Fruit fly (Drosophila melanogaster): ENCODE data around the gene Det.

The Det gene

DNA sequence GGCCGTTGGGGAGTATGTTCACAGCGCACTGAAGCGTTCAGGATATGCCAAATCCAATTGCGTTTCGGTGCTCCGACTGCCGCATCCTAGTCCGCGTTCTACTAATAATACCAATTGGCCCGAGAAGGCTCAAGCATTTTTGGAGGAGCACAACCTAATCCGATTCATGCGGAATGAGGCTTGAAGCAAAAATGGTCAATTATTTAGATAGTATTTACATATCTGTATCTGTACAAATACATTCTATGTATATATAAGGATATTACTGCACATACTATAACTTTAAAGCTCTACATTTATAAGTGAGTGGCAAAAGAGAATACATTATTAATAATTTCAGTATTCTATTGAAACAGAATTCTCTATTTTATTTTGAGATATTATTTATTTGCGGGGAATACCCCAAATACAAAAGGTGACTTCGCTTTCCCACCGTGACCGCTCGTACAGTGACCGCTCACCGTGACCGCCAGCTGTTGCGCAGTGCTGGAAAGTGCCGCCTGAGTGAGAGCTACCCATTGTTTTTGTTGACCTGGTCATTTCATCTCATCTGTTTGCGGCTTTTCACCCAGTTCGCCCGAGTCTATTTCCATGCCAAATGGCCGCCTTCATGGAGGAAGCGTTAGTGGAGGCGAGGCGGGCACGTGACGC lies 2.0 kb downstream of the Det start, which contains the start of gene CG5292 (continued):
- TF ChIP-seq sens-2 (GFP tag; IDR thresholded peaks at IDR 0.05) (no peak), D19A (tag; optimal IDR thresholded peaks at IDR 0.05) (no peak), CG33557 (GFP tag; optimal IDR thresholded peaks at IDR 0.05) (no peak), Pdp1 (GFP tag; optimal IDR thresholded peaks at IDR 0.05) (peak in 1 of 2 experiments; percentile 28), CG4820 (GFP tag; optimal IDR thresholded peaks at IDR 0.05) (peak; percentile 45), Mad (GFP tag; optimal IDR thresholded peaks at IDR 0.05) (peak; percentile 31), ac (GFP tag; optimal IDR thresholded peaks at IDR 0.05) (no peak), phol (tag; optimal IDR thresholded peaks at IDR 0.05) (peak; percentile 56), CG13287 (GFP tag; IDR thresholded peaks at IDR 0.05; ENCODE audit: partially characterized antibody) (peak; percentile 71), CG4424 (GFP tag; optimal IDR thresholded peaks at IDR 0.05) (peak; percentile 53), dm (GFP tag; optimal IDR thresholded peaks at IDR 0.05) (peak; percentile 78), Meics (GFP tag; optimal IDR thresholded peaks at IDR 0.05) (peak; percentile 58), CG8359 (GFP tag; optimal IDR thresholded peaks at IDR 0.05; ENCODE audit: borderline replicate concordance) (no peak), CG15601 (tag; optimal IDR thresholded peaks at IDR 0.05) (no peak), CG7271 (tag; optimal IDR thresholded peaks at IDR 0.05) (no peak), CG17385 (GFP tag; optimal IDR thresholded peaks at IDR 0.05) (no peak), otp (GFP tag; IDR thresholded peaks at IDR 0.05) (no peak), Sry-δ (GFP tag; optimal IDR thresholded peaks at IDR 0.05) (no peak), lmd (GFP tag; IDR thresholded peaks at IDR 0.05) (peak; percentile 42; the same call in 1 of the 2 replicates), pb (GFP tag; optimal IDR thresholded peaks at IDR 0.05) (peak; percentile 33), eyg (GFP tag; optimal IDR thresholded peaks at IDR 0.05) (peak; percentile 41), CG1024 (GFP tag; IDR thresholded peaks at IDR 0.05) (peak; percentile 42; the same call in 1 of the 2 replicates), Dad (GFP tag; optimal IDR thresholded peaks at IDR 0.05) (peak; percentile 19), CG2202 (tag; optimal IDR thresholded peaks at IDR 0.05) (no peak), CG17361 (GFP tag; IDR thresholded peaks at IDR 0.05) (no peak; the same call in 2 of the 3 replicates), CG18262 (tag; optimal IDR thresholded peaks at IDR 0.05) (no peak), sna (GFP tag; IDR thresholded peaks at IDR 0.05; ENCODE audit: partially characterized antibody) (no peak), D19B (GFP tag; optimal IDR thresholded peaks at IDR 0.05) (peak; percentile 75), Hey (tag; optimal IDR thresholded peaks at IDR 0.05) (no peak), Bteb2 (GFP tag; optimal IDR thresholded peaks at IDR 0.05) (no peak), CG5180 (GFP tag; optimal IDR thresholded peaks at IDR 0.05) (no peak), CG2875 (GFP tag; optimal IDR thresholded peaks at IDR 0.05) (peak; percentile 45), CG8388 (GFP tag; optimal IDR thresholded peaks at IDR 0.05) (peak; percentile 38), dpn (GFP tag; optimal IDR thresholded peaks at IDR 0.05) (peak; percentile 42 to 67), ATbp (GFP tag; optimal IDR thresholded peaks at IDR 0.05) (peak; percentile 8), bcd (GFP tag; optimal IDR thresholded peaks at IDR 0.05) (peak; percentile 45), Bgb (GFP tag; IDR thresholded peaks at IDR 0.05; ENCODE audit: partially characterized antibody) (peak; percentile 65; the same call in 1 of the 2 replicates), slou (GFP tag; optimal IDR thresholded peaks at IDR 0.05) (peak; percentile 33), E2f1 (GFP tag; IDR thresholded peaks at IDR 0.05) (peak; percentile 54; the same call in 1 of the 2 replicates), CG10147 (GFP tag; optimal IDR thresholded peaks at IDR 0.05) (peak; percentile 23), B-H1 (GFP tag; IDR thresholded peaks at IDR 0.05) (peak; percentile 45; the same call in 1 of the 3 replicates), Opbp (GFP tag; IDR thresholded peaks at IDR 0.05; ENCODE audit: partially characterized antibody) (peak; percentile 73), row (GFP tag; IDR thresholded peaks at IDR 0.05) (peak; percentile 89), Poxn (GFP tag; IDR thresholded peaks at IDR 0.05) (no peak), cg (GFP tag; optimal IDR thresholded peaks at IDR 0.05) (no peak), CG3726 (GFP tag; IDR thresholded peaks at IDR 0.05) (0 out of 3 replicates have a peak, but pooled peaks have one; percentile 28), ara (GFP tag; IDR thresholded peaks at IDR 0.05) (peak; percentile 47; the same call in 1 of the 2 replicates), dan (GFP tag; IDR thresholded peaks at IDR 0.05) (no peak), CG14441 (GFP tag; IDR thresholded peaks at IDR 0.05) (peak; percentile 50)

Measured in whole organism, embryonic.